Fruit fly (Drosophila melanogaster) whole organism, wandering third instar larva: ENCODE results near the gene mRpL48.
A peak's percentile ranks its signal among the peaks of the same experiment; 100 is the strongest.

Source experiments
- Abd-B ChIP-seq: fragments of >200 bp; optimal IDR thresholded peaks from 2 replicates; lab custom pipeline; 2017; ENCODE audit warnings: missing biosample characterization, missing genetic modification characterization
- CG32264 ChIP-seq: fragments of 200-800 bp; sonication (Bioruptor generic); optimal IDR thresholded peaks from 2 replicates; lab custom pipeline; 2016; ENCODE audit warnings: missing biosample characterization, missing genetic modification characterization
- CG9705 ChIP-seq: fragments of 200-800 bp; sonication (Bioruptor generic); optimal IDR thresholded peaks from 2 replicates; lab custom pipeline; 2018; ENCODE audit warnings: missing biosample characterization, mild to moderate bottlenecking, missing genetic modification characterization
- CrebA ChIP-seq: fragments of 200-800 bp; sonication (Bioruptor generic); optimal IDR thresholded peaks from 2 replicates; lab custom pipeline; 2016; ENCODE audit warnings: missing biosample characterization, mild to moderate bottlenecking, missing genetic modification characterization, borderline replicate concordance
- Dfd ChIP-seq: fragments of >200 bp; optimal IDR thresholded peaks from 2 replicates; lab custom pipeline; 2017; ENCODE audit warnings: missing biosample characterization, missing genetic modification characterization
- Dif ChIP-seq: fragments of 200-275, 200-300 bp; sonication (Bioruptor generic); optimal IDR thresholded peaks from 2 replicates; lab custom pipeline; 2018; ENCODE audit warnings: missing biosample characterization, missing genetic modification characterization; ENCODE audit not compliant: partially characterized antibody
- GATAd ChIP-seq: sonication (Bioruptor generic); optimal IDR thresholded peaks from 2 replicates; lab custom pipeline; 2016; ENCODE audit warnings: missing biosample characterization, missing genetic modification characterization
- HLH106 ChIP-seq: fragments of 200-800 bp; optimal IDR thresholded peaks from 3 replicates; lab custom pipeline; 2019; ENCODE audit warnings: missing biosample characterization, mild to moderate bottlenecking, missing genetic modification characterization, moderate library complexity
- Hnf4 ChIP-seq: fragments of 200-800 bp; sonication (Bioruptor generic); optimal IDR thresholded peaks from 2 replicates; lab custom pipeline; 2016; ENCODE audit warnings: missing biosample characterization, mild to moderate bottlenecking, missing genetic modification characterization
- Hr83 ChIP-seq: fragments of 200-300 bp; sonication (Bioruptor generic); optimal IDR thresholded peaks from 2 replicates; lab custom pipeline; 2016; ENCODE audit warnings: missing biosample characterization, mild to moderate bottlenecking, missing genetic modification characterization, moderate library complexity; ENCODE audit not compliant: poor library complexity, severe bottlenecking
- Jra ChIP-seq: sonication (Bioruptor generic); optimal IDR thresholded peaks from 2 replicates; lab custom pipeline; 2016; ENCODE audit warnings: missing biosample characterization, missing genetic modification characterization
- Mio ChIP-seq: sonication (Bioruptor generic); optimal IDR thresholded peaks from 2 replicates; lab custom pipeline; 2016; ENCODE audit warnings: missing biosample characterization, missing genetic modification characterization
- Myc ChIP-seq: fragments of >200 bp; optimal IDR thresholded peaks from 2 replicates; lab custom pipeline; 2017
- N ChIP-seq: fragments of >200 bp; optimal IDR thresholded peaks from 2 replicates; lab custom pipeline; 2018; ENCODE audit warnings: missing biosample characterization, missing external identifiers, missing genetic modification characterization
- OdsH ChIP-seq: fragments of 200-800 bp; sonication (Bioruptor generic); optimal IDR thresholded peaks from 2 replicates; lab custom pipeline; 2016; ENCODE audit warnings: missing biosample characterization, mild to moderate bottlenecking, missing genetic modification characterization
- Rel ChIP-seq, 2 experiments: fragments of 200-800 bp; sonication (Bioruptor generic) in 1 of 2; optimal IDR thresholded peaks; 2 replicates in 1 of 2; 3 replicates in 1 of 2; lab custom pipeline; 2016 to 2019; ENCODE audit warnings: mild to moderate bottlenecking in 2 of 2, missing biosample characterization in 2 of 2, missing genetic modification characterization in 2 of 2, moderate library complexity in 1 of 2
- Sp1 ChIP-seq: fragments of 200-800 bp; sonication (Bioruptor generic); optimal IDR thresholded peaks from 3 replicates; lab custom pipeline; 2019; ENCODE audit warnings: missing biosample characterization, mild to moderate bottlenecking, missing genetic modification characterization, moderate library complexity
- Vsx2 ChIP-seq: fragments of 200-300, 225-300 bp; sonication (Bioruptor generic); optimal IDR thresholded peaks from 2 replicates; lab custom pipeline; 2018; ENCODE audit warnings: missing biosample characterization, missing genetic modification characterization; ENCODE audit not compliant: partially characterized antibody
- br ChIP-seq: fragments of 200-800 bp; sonication (Bioruptor generic); optimal IDR thresholded peaks from 2 replicates; lab custom pipeline; 2016; ENCODE audit warnings: missing biosample characterization, missing genetic modification characterization
- brk ChIP-seq: fragments of 200-800 bp; sonication (Bioruptor generic); optimal IDR thresholded peaks from 2 replicates; lab custom pipeline; 2016; ENCODE audit warnings: missing biosample characterization, mild to moderate bottlenecking, missing genetic modification characterization
- dl ChIP-seq, 2 experiments: fragments of 175-275, 200-275 bp in 1 of 2; fragments of 200-275 bp in 1 of 2; sonication (Bioruptor generic); optimal IDR thresholded peaks; lab custom pipeline; 2018; ENCODE audit warnings: mild to moderate bottlenecking in 2 of 2, missing biosample characterization in 2 of 2, missing genetic modification characterization in 2 of 2, moderate library complexity in 2 of 2; ENCODE audit not compliant: partially characterized antibody in 2 of 2, insufficient read depth in 1 of 2
- dmrt93B ChIP-seq: fragments of 200-800 bp; sonication (Bioruptor generic); optimal IDR thresholded peaks from 2 replicates; lab custom pipeline; 2018; ENCODE audit warnings: missing biosample characterization, mild to moderate bottlenecking, missing genetic modification characterization
- dsf ChIP-seq: sonication (Bioruptor generic); optimal IDR thresholded peaks from 2 replicates; lab custom pipeline; 2016; ENCODE audit warnings: missing biosample characterization, missing genetic modification characterization, borderline replicate concordance
- ey ChIP-seq: fragments of 200-800 bp; sonication (Bioruptor generic); optimal IDR thresholded peaks from 2 replicates; lab custom pipeline; 2016; ENCODE audit warnings: missing biosample characterization, missing genetic modification characterization
- foxo ChIP-seq, 2 experiments: fragments of 200-800 bp; sonication (Bioruptor generic); optimal IDR thresholded peaks; 2 replicates in 1 of 2; 3 replicates in 1 of 2; lab custom pipeline; 2016 to 2017; ENCODE audit warnings: missing biosample characterization in 2 of 2, missing genetic modification characterization in 2 of 2
- fru ChIP-seq: fragments of 200-800 bp; sonication (Bioruptor generic); optimal IDR thresholded peaks from 3 replicates; lab custom pipeline; 2016; ENCODE audit warnings: missing biosample characterization, mild to moderate bottlenecking, missing genetic modification characterization
- h ChIP-seq: fragments of 200-800 bp; sonication (Bioruptor generic); optimal IDR thresholded peaks from 3 replicates; lab custom pipeline; 2016; ENCODE audit warnings: missing biosample characterization, mild to moderate bottlenecking, missing genetic modification characterization
- jim ChIP-seq: fragments of 175-275, 200-325 bp; sonication (Bioruptor generic); optimal IDR thresholded peaks from 2 replicates; lab custom pipeline; 2016; ENCODE audit warnings: missing biosample characterization, mild to moderate bottlenecking, missing genetic modification characterization
- lola ChIP-seq: fragments of >200 bp; optimal IDR thresholded peaks from 2 replicates; lab custom pipeline; 2017; ENCODE audit warnings: missing biosample characterization, missing genetic modification characterization
- psq ChIP-seq: fragments of 200-800 bp; sonication (Bioruptor generic); optimal IDR thresholded peaks from 3 replicates; lab custom pipeline; 2017; ENCODE audit warnings: missing biosample characterization, mild to moderate bottlenecking, missing genetic modification characterization, moderate library complexity
- rgr ChIP-seq: fragments of 200-800 bp; sonication (Bioruptor generic); optimal IDR thresholded peaks from 3 replicates; lab custom pipeline; 2016; ENCODE audit warnings: missing biosample characterization, mild to moderate bottlenecking, missing genetic modification characterization
- sage ChIP-seq: fragments of 200-800 bp; sonication (Bioruptor generic); optimal IDR thresholded peaks from 2 replicates; lab custom pipeline; 2016; ENCODE audit warnings: missing biosample characterization, mild to moderate bottlenecking, missing genetic modification characterization
- sv ChIP-seq: fragments of 200-800 bp; sonication (Bioruptor generic); optimal IDR thresholded peaks from 3 replicates; lab custom pipeline; 2016; ENCODE audit warnings: missing biosample characterization, missing genetic modification characterization
- usp ChIP-seq: fragments of >200 bp; optimal IDR thresholded peaks from 2 replicates; lab custom pipeline; 2017; ENCODE audit warnings: missing biosample characterization, missing genetic modification characterization
- woc ChIP-seq: sonication (Bioruptor generic); optimal IDR thresholded peaks from 2 replicates; lab custom pipeline; 2016; ENCODE audit warnings: missing biosample characterization, mild to moderate bottlenecking, missing genetic modification characterization

Gene mRpL48

DNA sequence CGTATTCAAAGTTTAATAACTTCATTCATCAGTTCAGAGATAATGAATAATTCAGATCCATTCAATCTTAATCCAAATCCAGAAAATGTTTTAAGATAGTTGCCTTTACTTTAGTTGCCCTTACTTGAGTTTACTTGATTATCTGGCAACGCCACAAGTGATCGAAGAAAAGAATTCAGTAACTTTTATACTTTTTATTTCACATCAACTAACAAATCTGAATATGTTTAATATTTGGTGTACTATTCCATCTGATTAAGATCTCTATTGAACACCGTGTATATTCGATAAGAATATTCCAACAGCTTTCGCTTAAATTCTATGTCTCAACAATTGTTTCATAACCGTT, 14.3 kb downstream of the mRpL48 start:
- TF ChIP-seq OdsH: no peak
- no peak for TF ChIP-seq psq (GFP tag; lab: Kevin White, UChicago)
- no peak for TF ChIP-seq CrebA (GFP tag; lab: Kevin White, UChicago)
- no peak for TF ChIP-seq fru (GFP tag; lab: Kevin White, UChicago)
- TF ChIP-seq Rel (GFP tag; optimal IDR thresholded peaks at IDR 0.05; lab: Kevin White, UChicago): no peak
- no peak for TF ChIP-seq Rel (tag; optimal IDR thresholded peaks at IDR 0.05; lab: Kevin White, UChicago)
- no peak for TF ChIP-seq Jra (GFP tag; lab: Kevin White, UChicago)
- no peak for TF ChIP-seq usp
- TF ChIP-seq woc (GFP tag; lab: Kevin White, UChicago): no peak
- no peak for TF ChIP-seq brk (GFP tag; lab: Kevin White, UChicago)
- no peak for TF ChIP-seq ey (GFP tag; lab: Kevin White, UChicago)
- TF ChIP-seq Vsx2 (GFP tag; lab: Kevin White, UChicago): no peak
- no peak for TF ChIP-seq sage (GFP tag; lab: Kevin White, UChicago)
- no peak for TF ChIP-seq Dif (GFP tag; lab: Kevin White, UChicago)
- TF ChIP-seq lola (GFP tag; lab: Kevin White, UChicago): no peak
- no peak for TF ChIP-seq Hr83 (GFP tag; lab: Kevin White, UChicago)
- TF ChIP-seq Abd-B (GFP tag; lab: Kevin White, UChicago): no peak
- TF ChIP-seq Sp1: no peak
- TF ChIP-seq GATAd (GFP tag; lab: Kevin White, UChicago): no peak

- TF ChIP-seq Dif (GFP tag; lab: Kevin White, UChicago) (peak; percentile 69), dmrt93B (GFP tag; lab: Kevin White, UChicago) (no peak), h (GFP tag; lab: Kevin White, UChicago) (no peak), Hr83 (GFP tag; lab: Kevin White, UChicago) (peak; percentile 30), Vsx2 (GFP tag; lab: Kevin White, UChicago) (no peak), foxo (GFP tag; optimal IDR thresholded peaks at IDR 0.05; lab: Kevin White, UChicago) (no peak), dl (GFP tag; optimal IDR thresholded peaks at IDR 0.05; lab: Kevin White, UChicago; ENCODE audit: insufficient read depth in 1 of 2, partially characterized antibody in 2 of 2) (peak; percentile 54 to 61)
Observed at dm6 chr2L:1727162-1727825, 17.0 kb downstream of the mRpL48 start.

- TF ChIP-seq woc (GFP tag; lab: Kevin White, UChicago) (peak; percentile 96), Myc (lab: Kevin White, UChicago) (no peak), sv (peak; percentile 94), CG9705 (GFP tag; lab: Kevin White, UChicago) (peak; percentile 98), CrebA (GFP tag; lab: Kevin White, UChicago) (no peak), ey (GFP tag; lab: Kevin White, UChicago) (peak; percentile 97), Jra (GFP tag; lab: Kevin White, UChicago) (peak; percentile 94), fru (GFP tag; lab: Kevin White, UChicago) (peak; percentile 99), jim (GFP tag; lab: Kevin White, UChicago) (peak; percentile 40), dsf (GFP tag; lab: Kevin White, UChicago) (peak; percentile 94), Abd-B (GFP tag; lab: Kevin White, UChicago) (no peak), GATAd (GFP tag; lab: Kevin White, UChicago) (peak; percentile 89), HLH106 (tag; lab: Kevin White, UChicago) (peak; percentile 99), Hr83 (GFP tag; lab: Kevin White, UChicago) (peak; percentile 75), Rel (GFP tag; optimal IDR thresholded peaks at IDR 0.05; lab: Kevin White, UChicago) (peak; percentile 87), Rel (tag; optimal IDR thresholded peaks at IDR 0.05; lab: Kevin White, UChicago) (peak; percentile 98), usp (no peak), Hnf4 (GFP tag; lab: Kevin White, UChicago) (peak; percentile 93), CG32264 (peak; percentile 93), sage (GFP tag; lab: Kevin White, UChicago) (peak; percentile 94), OdsH (peak; percentile 99), Mio (GFP tag; lab: Kevin White, UChicago) (peak; percentile 71), psq (GFP tag; lab: Kevin White, UChicago) (peak; percentile 99), N (GFP tag; lab: Kevin White, UChicago) (no peak), br (peak; percentile 99), dmrt93B (GFP tag; lab: Kevin White, UChicago) (peak; percentile 98), rgr (GFP tag; lab: Kevin White, UChicago) (peak; percentile 99), foxo (GFP tag; optimal IDR thresholded peaks at IDR 0.05; lab: Kevin White, UChicago) (peak; percentile 75 to 99), h (GFP tag; lab: Kevin White, UChicago) (peak; percentile 99), Sp1 (peak; percentile 100), brk (GFP tag; lab: Kevin White, UChicago) (peak; percentile 95), Dif (GFP tag; lab: Kevin White, UChicago) (no peak), Dfd (no peak)
Observed at dm6 chr2L:1727826-1728619, 17.8 kb downstream of the mRpL48 start.
